Worm (Caenorhabditis elegans): ENCODE measurements around the gene clec-10.

Gene clec-10

DNA sequence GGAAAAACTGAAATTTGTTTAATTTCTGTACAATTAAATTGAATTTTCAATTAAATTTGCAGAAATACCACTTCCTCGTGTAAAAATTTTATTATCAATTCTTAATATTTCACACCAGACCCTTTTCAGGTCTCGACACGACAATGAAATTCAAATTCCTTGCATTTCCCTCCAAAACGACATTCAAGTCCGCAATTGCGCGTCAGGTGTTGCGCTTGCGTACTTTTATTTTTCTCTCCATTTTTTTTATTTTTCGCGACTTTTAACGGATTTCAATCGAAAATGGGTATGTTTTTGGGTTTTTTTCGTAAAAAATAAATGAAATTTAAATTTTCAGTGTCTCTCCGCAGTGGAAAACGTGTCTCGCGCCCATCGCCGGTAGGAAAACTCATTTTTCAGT is 16.5 kb upstream of the clec-10 start, which contains the start of gene C03H5.3:
TSS of gene C03H5.3 (plus strand) at position 132 of the 400 bp plus-strand sequence.
- no peak for TF ChIP-seq lir-3 (tag; optimal IDR thresholded peaks at IDR 0.05; ENCODE audit: poor library complexity)
- peak; percentile 28 for TF ChIP-seq nhr-90 (tag; optimal IDR thresholded peaks at IDR 0.05; ENCODE audit: poor library complexity)
- TF ChIP-seq lin-13 (GFP tag; optimal IDR thresholded peaks at IDR 0.05), result peak; percentile 24
- no peak for TF ChIP-seq pag-3 (tag; optimal IDR thresholded peaks at IDR 0.05; ENCODE audit: borderline replicate concordance, insufficient read depth)
- no peak for TF ChIP-seq grh-1 (GFP tag; IDR thresholded peaks at IDR 0.05)
- TF ChIP-seq unc-62 (GFP tag; optimal IDR thresholded peaks at IDR 0.05), result no peak
- peak; percentile 30 for TF ChIP-seq C16A3.4 (tag; optimal IDR thresholded peaks at IDR 0.05)
- no peak for TF ChIP-seq mef-2 (tag; optimal IDR thresholded peaks at IDR 0.05)
- peak; percentile 40 to 74 (median 65) for TF ChIP-seq ceh-82 (tag; optimal IDR thresholded peaks at IDR 0.05)
- TF ChIP-seq zag-1 (tag; optimal IDR thresholded peaks at IDR 0.05), result no peak
- no peak for TF ChIP-seq ces-1 (GFP tag; optimal IDR thresholded peaks at IDR 0.05)
- TF ChIP-seq elt-2 (tag; optimal IDR thresholded peaks at IDR 0.05), result no peak
- peak; percentile 96 to 99 for TF ChIP-seq efl-1 (optimal IDR thresholded peaks at IDR 0.05)
- peak; percentile 96 to 99 for TF ChIP-seq efl-1 (GFP tag; optimal IDR thresholded peaks at IDR 0.05 in 1 of 2)
- no peak for TF ChIP-seq pax-3 (tag; optimal IDR thresholded peaks at IDR 0.05)
- peak; percentile 41 for TF ChIP-seq unc-86 (tag; optimal IDR thresholded peaks at IDR 0.05)
- no peak for TF ChIP-seq Y116A8C.19 (tag; optimal IDR thresholded peaks at IDR 0.05; ENCODE audit: borderline replicate concordance)
- TF ChIP-seq rnt-1 (tag; optimal IDR thresholded peaks at IDR 0.05), result no peak
- no peak for TF ChIP-seq nhr-76 (tag; optimal IDR thresholded peaks at IDR 0.05)
- TF ChIP-seq fkh-10 (GFP tag; optimal IDR thresholded peaks at IDR 0.05), result no peak
- TF ChIP-seq ceh-63 (GFP tag; optimal IDR thresholded peaks at IDR 0.05), result no peak
- no peak for TF ChIP-seq pqm-1 (tag; optimal IDR thresholded peaks at IDR 0.05)
- peak; percentile 39 for TF ChIP-seq isw-1 (GFP tag; IDR thresholded peaks at IDR 0.05)
- peak; percentile 23 for TF ChIP-seq fkh-8 (tag; optimal IDR thresholded peaks at IDR 0.05)
- peak; percentile 72 for TF ChIP-seq nhr-71 (tag; optimal IDR thresholded peaks at IDR 0.05)
- no peak for TF ChIP-seq C34B4.2 (tag; optimal IDR thresholded peaks at IDR 0.05)
- peak; percentile 75 for TF ChIP-seq nhr-47 (tag; optimal IDR thresholded peaks at IDR 0.05)
- TF ChIP-seq sox-4 (tag; optimal IDR thresholded peaks at IDR 0.05), result no peak
- no peak for TF ChIP-seq ztf-4 (tag; optimal IDR thresholded peaks at IDR 0.05)
- TF ChIP-seq nhr-20 (tag; optimal IDR thresholded peaks at IDR 0.05), result peak; percentile 49
- TF ChIP-seq F16B12.6 (tag; optimal IDR thresholded peaks at IDR 0.05), result peak; percentile 96
- no peak for TF ChIP-seq mep-1 (tag; optimal IDR thresholded peaks at IDR 0.05)
- TF ChIP-seq elt-3 (tag; optimal IDR thresholded peaks at IDR 0.05), result no peak
- TF ChIP-seq ceh-90 (tag; optimal IDR thresholded peaks at IDR 0.05), result no peak
- TF ChIP-seq nhr-77 (tag; optimal IDR thresholded peaks at IDR 0.05), result no peak
- peak; percentile 38 for TF ChIP-seq nhr-85 (tag)
- TF ChIP-seq mdl-1 (tag; optimal IDR thresholded peaks at IDR 0.05), result peak in 1 of 2 experiments; percentile 8
- TF ChIP-seq lin-14 (GFP tag; optimal IDR thresholded peaks at IDR 0.05), result no peak
- no peak for TF ChIP-seq mab-9 (GFP tag; IDR thresholded peaks at IDR 0.05)
- peak; percentile 60 for TF ChIP-seq swsn-7 (tag; optimal IDR thresholded peaks at IDR 0.05)
- TF ChIP-seq jun-1 (tag; optimal IDR thresholded peaks at IDR 0.05), result no peak
- TF ChIP-seq nhr-11 (tag; optimal IDR thresholded peaks at IDR 0.05), result no peak
- TF ChIP-seq C04F5.9 (tag; optimal IDR thresholded peaks at IDR 0.05), result no peak
- peak; percentile 46 for TF ChIP-seq dsc-1 (tag; optimal IDR thresholded peaks at IDR 0.05)
- no peak for TF ChIP-seq nhr-84 (tag; optimal IDR thresholded peaks at IDR 0.05)
- TF ChIP-seq ceh-8 (GFP tag; optimal IDR thresholded peaks at IDR 0.05), result no peak
- no peak for TF ChIP-seq fos-1 (tag; optimal IDR thresholded peaks at IDR 0.05)
- TF ChIP-seq irx-1 (tag; optimal IDR thresholded peaks at IDR 0.05), result peak; percentile 27
- TF ChIP-seq tbx-2 (tag; optimal IDR thresholded peaks at IDR 0.05), result peak; percentile 73
- TF ChIP-seq hlh-4 (tag; optimal IDR thresholded peaks at IDR 0.05), result no peak
- TF ChIP-seq unc-30 (tag; optimal IDR thresholded peaks at IDR 0.05), result no peak
- no peak for TF ChIP-seq ceh-88 (GFP tag; IDR thresholded peaks at IDR 0.05)
- no peak for TF ChIP-seq unc-130 (tag; optimal IDR thresholded peaks at IDR 0.05)
- no peak for TF ChIP-seq aly-2 (tag; optimal IDR thresholded peaks at IDR 0.05)
